Comparison of ENCODE assay signal across 3 fruit fly cellular contexts in genomic region chrX:6090809-6091667, dm6.
TF ChIP-seq lines count a peak whose summit lies in the region.

TSS of gene Nep1 (plus strand) at chrX:6091205.
TSS of gene Mipp2 (minus strand) at chrX:6091471.

TF ChIP-seq in whole organism, embryonic, 481 proteins besides CTCF, POLR2A, EP300 and RAD21 (continued from another document and continues in another):
- TF ChIP-seq CG14860 (GFP tag; IDR thresholded peaks at IDR 0.05; lab: Robert Waterston, UW; ENCODE audit: partially characterized antibody): no peak
- TF ChIP-seq CkIIα-i1 (GFP tag; IDR thresholded peaks at IDR 0.05; lab: Robert Waterston, UW): no peak
- TF ChIP-seq fd96Cb (tag; optimal IDR thresholded peaks at IDR 0.05; lab: Kevin White, UChicago): peak; percentile 26
- TF ChIP-seq CG10431 (GFP tag; optimal IDR thresholded peaks at IDR 0.05; lab: Kevin White, UChicago): no peak
- TF ChIP-seq dmrt11E (tag; optimal IDR thresholded peaks at IDR 0.05; lab: Kevin White, UChicago): no peak
- peak; percentile 22; the same call in 1 of the 2 replicates for TF ChIP-seq CG11247 (GFP tag; IDR thresholded peaks at IDR 0.05; lab: Robert Waterston, UW)
- no peak for TF ChIP-seq CG17829 (tag; optimal IDR thresholded peaks at IDR 0.05; lab: Kevin White, UChicago)
- TF ChIP-seq Side (GFP tag; optimal IDR thresholded peaks at IDR 0.05; lab: Kevin White, UChicago): peak; percentile 13
- no peak for TF ChIP-seq CG16815 (GFP tag; optimal IDR thresholded peaks at IDR 0.05; lab: Kevin White, UChicago)
- no peak for TF ChIP-seq eyg (GFP tag; optimal IDR thresholded peaks at IDR 0.05; lab: Kevin White, UChicago)
- TF ChIP-seq CG4404 (GFP tag; IDR thresholded peaks at IDR 0.05; lab: Robert Waterston, UW): no peak
- TF ChIP-seq Meics (GFP tag; optimal IDR thresholded peaks at IDR 0.05; lab: Kevin White, UChicago): peak; percentile 29
- no peak for TF ChIP-seq CG6254 (GFP tag; optimal IDR thresholded peaks at IDR 0.05; lab: Kevin White, UChicago)
- no peak for TF ChIP-seq bigmax (GFP tag; optimal IDR thresholded peaks at IDR 0.05; lab: Kevin White, UChicago)
- TF ChIP-seq MTF-1 (GFP tag; optimal IDR thresholded peaks at IDR 0.05; lab: Kevin White, UChicago; ENCODE audit: borderline replicate concordance): no peak
- TF ChIP-seq Trl (optimal IDR thresholded peaks at IDR 0.05; lab: Kevin White, UChicago): no peak
- no peak for TF ChIP-seq Trl (GFP tag; optimal IDR thresholded peaks at IDR 0.05; lab: Kevin White, UChicago)
- no peak for TF ChIP-seq ftz-f1 (GFP tag; optimal IDR thresholded peaks at IDR 0.05; lab: Kevin White, UChicago)
- TF ChIP-seq bab2 (GFP tag; optimal IDR thresholded peaks at IDR 0.05; lab: Kevin White, UChicago): peak; percentile 53
- TF ChIP-seq gro (GFP tag; optimal IDR thresholded peaks at IDR 0.05; lab: Kevin White, UChicago): no peak
- TF ChIP-seq CG12219 (GFP tag; optimal IDR thresholded peaks at IDR 0.05; lab: Kevin White, UChicago): no peak
- TF ChIP-seq slbo (GFP tag; IDR thresholded peaks at IDR 0.05; lab: Robert Waterston, UW): peak; percentile 76
- 0 out of 2 replicates have a peak, but pooled peaks have one; percentile 20 for TF ChIP-seq CG7372 (GFP tag; IDR thresholded peaks at IDR 0.05; lab: Robert Waterston, UW)
- no peak for TF ChIP-seq CG13624 (GFP tag; optimal IDR thresholded peaks at IDR 0.05; lab: Kevin White, UChicago)
- TF ChIP-seq sr (GFP tag; IDR thresholded peaks at IDR 0.05; lab: Robert Waterston, UW): no peak
- TF ChIP-seq Hmr (GFP tag; optimal IDR thresholded peaks at IDR 0.05; lab: Kevin White, UChicago): peak; percentile 47
- no peak for TF ChIP-seq gcm (GFP tag; optimal IDR thresholded peaks at IDR 0.05; lab: Kevin White, UChicago)
- TF ChIP-seq sna (GFP tag; IDR thresholded peaks at IDR 0.05; lab: Robert Waterston, UW; ENCODE audit: partially characterized antibody): no peak
- peak; percentile 44; the same call in 1 of the 3 replicates for TF ChIP-seq CG14050 (GFP tag; IDR thresholded peaks at IDR 0.05; lab: Robert Waterston, UW)
- no peak for TF ChIP-seq Hand (GFP tag; optimal IDR thresholded peaks at IDR 0.05; lab: Kevin White, UChicago)
- TF ChIP-seq CG32772 (GFP tag; IDR thresholded peaks at IDR 0.05; lab: Robert Waterston, UW): no peak; the same call in 1 of the 2 replicates
- TF ChIP-seq Camta (GFP tag; optimal IDR thresholded peaks at IDR 0.05; lab: Kevin White, UChicago): no peak
- peak; percentile 59 for TF ChIP-seq Drgx (GFP tag; IDR thresholded peaks at IDR 0.05; lab: Robert Waterston, UW)
- TF ChIP-seq YL-1 (GFP tag; optimal IDR thresholded peaks at IDR 0.05; lab: Kevin White, UChicago): peak; percentile 34
- no peak for TF ChIP-seq NC2β (GFP tag; optimal IDR thresholded peaks at IDR 0.05; lab: Kevin White, UChicago)
- no peak for TF ChIP-seq dan (GFP tag; IDR thresholded peaks at IDR 0.05; lab: Robert Waterston, UW)
- peak; percentile 36 for TF ChIP-seq CG4617 (GFP tag; optimal IDR thresholded peaks at IDR 0.05; lab: Kevin White, UChicago; ENCODE audit: borderline replicate concordance)
- TF ChIP-seq cg (GFP tag; optimal IDR thresholded peaks at IDR 0.05; lab: Kevin White, UChicago): no peak
- TF ChIP-seq CG17912 (GFP tag; optimal IDR thresholded peaks at IDR 0.05; lab: Kevin White, UChicago): no peak
- TF ChIP-seq br (optimal IDR thresholded peaks at IDR 0.05; lab: Kevin White, UChicago): no peak
- peak; percentile 32; the same call in 2 of the 3 replicates for TF ChIP-seq CG7357 (GFP tag; IDR thresholded peaks at IDR 0.05; lab: Robert Waterston, UW)
- TF ChIP-seq CG7987 (GFP tag; optimal IDR thresholded peaks at IDR 0.05; lab: Kevin White, UChicago): no peak
- TF ChIP-seq ssp (GFP tag; IDR thresholded peaks at IDR 0.05; lab: Robert Waterston, UW): no peak
- peak; percentile 48 for TF ChIP-seq CG10366 (GFP tag; IDR thresholded peaks at IDR 0.05; lab: Robert Waterston, UW)

TF ChIP-seq in whole organism, prepupa, 60 proteins besides CTCF, POLR2A, EP300 and RAD21 (continued from another document):
- TF ChIP-seq CG8119 (GFP tag; IDR thresholded peaks at IDR 0.05; lab: Robert Waterston, UW) (peak; percentile 46; the same call in 1 of the 3 replicates), CG6854 (GFP tag; optimal IDR thresholded peaks at IDR 0.05; lab: Kevin White, UChicago) (no peak), CG8319 (GFP tag; optimal IDR thresholded peaks at IDR 0.05; lab: Kevin White, UChicago) (no peak), fd59A (GFP tag; optimal IDR thresholded peaks at IDR 0.05; lab: Kevin White, UChicago) (no peak), ss (GFP tag; optimal IDR thresholded peaks at IDR 0.05; lab: Kevin White, UChicago) (peak in 1 of 2 experiments; percentile 7), CG11294 (GFP tag; IDR thresholded peaks at IDR 0.05; lab: Robert Waterston, UW) (peak; percentile 67), CG15336 (GFP tag; IDR thresholded peaks at IDR 0.05; lab: Robert Waterston, UW) (peak; percentile 72), Eip75B (GFP tag; optimal IDR thresholded peaks at IDR 0.05; lab: Kevin White, UChicago) (peak; percentile 39), CG10631 (GFP tag; optimal IDR thresholded peaks at IDR 0.05; lab: Kevin White, UChicago) (peak; percentile 56), vri (GFP tag; optimal IDR thresholded peaks at IDR 0.05; lab: Kevin White, UChicago) (no peak), Blimp-1 (GFP tag; optimal IDR thresholded peaks at IDR 0.05; lab: Kevin White, UChicago) (no peak), Gug (GFP tag; IDR thresholded peaks at IDR 0.05; lab: Robert Waterston, UW) (peak; percentile 50; the same call in 1 of the 2 replicates), CG4318 (GFP tag; optimal IDR thresholded peaks at IDR 0.05; lab: Kevin White, UChicago) (no peak), Hr38 (GFP tag; optimal IDR thresholded peaks at IDR 0.05; lab: Kevin White, UChicago) (no peak), CG1621 (tag; optimal IDR thresholded peaks at IDR 0.05; lab: Kevin White, UChicago) (no peak), CG3919 (GFP tag; optimal IDR thresholded peaks at IDR 0.05; lab: Kevin White, UChicago) (peak; percentile 54), dac (GFP tag; optimal IDR thresholded peaks at IDR 0.05; lab: Kevin White, UChicago) (peak; percentile 47), CG3032 (tag; optimal IDR thresholded peaks at IDR 0.05; lab: Kevin White, UChicago) (peak; percentile 23), Hr4 (GFP tag; optimal IDR thresholded peaks at IDR 0.05; lab: Kevin White, UChicago) (peak; percentile 71), Eip78C (GFP tag; lab: Kevin White, UChicago) (peak; percentile 87), acj6 (GFP tag; optimal IDR thresholded peaks at IDR 0.05; lab: Kevin White, UChicago) (peak; percentile 24), CG6808 (GFP tag; optimal IDR thresholded peaks at IDR 0.05; lab: Kevin White, UChicago) (no peak), eg (GFP tag; IDR thresholded peaks at IDR 0.05; lab: Robert Waterston, UW) (peak; percentile 80), Ets21C (GFP tag; optimal IDR thresholded peaks at IDR 0.05; lab: Kevin White, UChicago) (peak; percentile 11), CG7368 (GFP tag; optimal IDR thresholded peaks at IDR 0.05; lab: Kevin White, UChicago) (no peak), Sox15 (GFP tag; optimal IDR thresholded peaks at IDR 0.05; lab: Kevin White, UChicago) (no peak), salr (GFP tag; optimal IDR thresholded peaks at IDR 0.05; lab: Kevin White, UChicago) (no peak), esn (GFP tag; optimal IDR thresholded peaks at IDR 0.05; lab: Kevin White, UChicago) (peak; percentile 62), CG31627 (GFP tag; optimal IDR thresholded peaks at IDR 0.05; lab: Kevin White, UChicago) (peak; percentile 39), Sox14 (GFP tag; optimal IDR thresholded peaks at IDR 0.05; lab: Kevin White, UChicago) (peak; percentile 58), Ets96B (tag; optimal IDR thresholded peaks at IDR 0.05; lab: Kevin White, UChicago) (peak; percentile 31), lz (GFP tag; optimal IDR thresholded peaks at IDR 0.05; lab: Kevin White, UChicago) (peak; percentile 57), Sox102F (GFP tag; optimal IDR thresholded peaks at IDR 0.05; lab: Kevin White, UChicago) (peak; percentile 46), fd85E (GFP tag; optimal IDR thresholded peaks at IDR 0.05; lab: Kevin White, UChicago) (no peak), Met (GFP tag; optimal IDR thresholded peaks at IDR 0.05; lab: Kevin White, UChicago) (peak; percentile 64), Smox (GFP tag; optimal IDR thresholded peaks at IDR 0.05; lab: Kevin White, UChicago) (peak; percentile 17), CG6792 (GFP tag; optimal IDR thresholded peaks at IDR 0.05; lab: Kevin White, UChicago) (no peak), CG8632 (GFP tag; optimal IDR thresholded peaks at IDR 0.05; lab: Kevin White, UChicago) (no peak), CG9139 (GFP tag; optimal IDR thresholded peaks at IDR 0.05; lab: Kevin White, UChicago) (no peak)

TF ChIP-seq in whole organism, wandering third instar larva, 38 proteins besides CTCF, POLR2A, EP300 and RAD21 (continued from another document):
- no peak for TF ChIP-seq Mio (GFP tag; optimal IDR thresholded peaks at IDR 0.05; lab: Kevin White, UChicago)
- no peak for TF ChIP-seq Jra (GFP tag; optimal IDR thresholded peaks at IDR 0.05; lab: Kevin White, UChicago)
- no peak for TF ChIP-seq Sp1 (GFP tag; optimal IDR thresholded peaks at IDR 0.05; lab: Kevin White, UChicago)
- no peak for TF ChIP-seq dsf (GFP tag; optimal IDR thresholded peaks at IDR 0.05; lab: Kevin White, UChicago; ENCODE audit: borderline replicate concordance)
- TF ChIP-seq Dfd (GFP tag; optimal IDR thresholded peaks at IDR 0.05; lab: Kevin White, UChicago): no peak
- TF ChIP-seq rgr (GFP tag; optimal IDR thresholded peaks at IDR 0.05; lab: Kevin White, UChicago): no peak
- peak in 1 of 2 experiments; percentile 46 for TF ChIP-seq foxo (GFP tag; optimal IDR thresholded peaks at IDR 0.05; lab: Kevin White, UChicago)
- TF ChIP-seq brk (GFP tag; optimal IDR thresholded peaks at IDR 0.05; lab: Kevin White, UChicago): no peak
TF ChIP-seq in whole organism, wandering third instar larva: peak in this region for 11.
